Worm (Caenorhabditis elegans) whole organism, L4 larva: ENCODE results near the gene R10E11.5.
A peak's percentile ranks its signal among the peaks of the same experiment; 100 is the strongest.

Source experiments
- F37D6.2 ChIP-seq: sonication (generic microtip); optimal IDR thresholded peaks from 2 replicates; lab custom pipeline; 2016; ENCODE audit warnings: mild to moderate bottlenecking, missing genetic modification characterization, missing compliant biosample characterization
- F44E2.7 ChIP-seq: fragments of 200-800 bp; sonication (Bioruptor generic); IDR thresholded peaks from 2 replicates; pipeline ENCODE4 v2.1.2; 2022; ENCODE audit warnings: missing genetic modification characterization, missing compliant biosample characterization
- R02D3.7 ChIP-seq: fragments of 150-350 bp; sonication (generic microtip); optimal IDR thresholded peaks from 3 replicates; lab custom pipeline; 2014; ENCODE audit warnings: missing biosample characterization, missing genetic modification characterization
- T20F7.1 ChIP-seq: fragments of 200-800 bp; sonication (Bioruptor generic); optimal IDR thresholded peaks from 2 replicates; lab custom pipeline; 2018; ENCODE audit warnings: mild to moderate bottlenecking, missing genetic modification characterization, missing compliant biosample characterization
- T26A8.4 ChIP-seq: fragments of 200-800 bp; sonication (Bioruptor generic); IDR thresholded peaks from 2 replicates; pipeline ENCODE4 v1.3.6; 2022; ENCODE audit warnings: missing genetic modification characterization, missing compliant biosample characterization
- Y105C5A.15 ChIP-seq: fragments of 200-800 bp; sonication (Bioruptor generic); IDR thresholded peaks from 2 replicates; pipeline ENCODE4 v1.3.6; 2022; ENCODE audit warnings: missing genetic modification characterization, missing compliant biosample characterization
- Y48G9A.11 ChIP-seq: fragments of 200-800 bp; sonication (Bioruptor generic); IDR thresholded peaks from 2 replicates; pipeline ENCODE4 v1.3.6; 2022; ENCODE audit warnings: missing genetic modification reagents, missing genetic modification characterization, missing compliant biosample characterization
- Y5F2A.4 ChIP-seq: fragments of 200-800 bp; sonication (Bioruptor generic); optimal IDR thresholded peaks from 2 replicates; lab custom pipeline; 2018; ENCODE audit warnings: mild to moderate bottlenecking, missing genetic modification characterization, missing compliant biosample characterization
- Y75B8A.6 ChIP-seq: fragments of 200-800 bp; sonication (Bioruptor generic); IDR thresholded peaks from 2 replicates; pipeline ENCODE4 v1.3.6; 2022; ENCODE audit warnings: missing genetic modification reagents, missing genetic modification characterization, missing compliant biosample characterization
- aly-2 ChIP-seq: sonication (generic microtip); optimal IDR thresholded peaks from 2 replicates; lab custom pipeline; 2018; ENCODE audit warnings: missing biosample characterization, missing genetic modification characterization
- attf-4 ChIP-seq: sonication (generic microtip); optimal IDR thresholded peaks from 3 replicates; lab custom pipeline; 2017; ENCODE audit warnings: missing biosample characterization, missing genetic modification characterization
- ceh-20 ChIP-seq: fragments of 200-800 bp; sonication (Bioruptor generic); IDR thresholded peaks from 2 replicates; pipeline ENCODE4 v1.3.6; 2022; ENCODE audit warnings: missing genetic modification reagents, missing genetic modification characterization, missing compliant biosample characterization
- ceh-28 ChIP-seq: fragments of 150-350 bp; optimal IDR thresholded peaks from 2 replicates; lab custom pipeline; 2014; ENCODE audit warnings: missing biosample characterization, missing genetic modification reagents, missing genetic modification characterization
- ceh-82 ChIP-seq: sonication (generic microtip); optimal IDR thresholded peaks from 2 replicates; lab custom pipeline; 2017; ENCODE audit warnings: missing biosample characterization, missing genetic modification characterization
- ctbp-1 ChIP-seq: fragments of 200-800 bp; sonication (Bioruptor generic); IDR thresholded peaks from 2 replicates; pipeline ENCODE4 v1.3.6; 2022; ENCODE audit warnings: missing genetic modification reagents, missing genetic modification characterization, missing compliant biosample characterization
- daf-8 ChIP-seq: fragments of 200-800 bp; sonication (Bioruptor generic); IDR thresholded peaks from 2 replicates; pipeline ENCODE4 v1.3.6; 2022; ENCODE audit warnings: missing genetic modification characterization, missing compliant biosample characterization
- dmd-8 ChIP-seq: fragments of 200-800 bp; sonication (Bioruptor generic); IDR thresholded peaks from 2 replicates; pipeline ENCODE4 v1.3.6; 2022; ENCODE audit warnings: missing genetic modification characterization, missing compliant biosample characterization
- fkh-10 ChIP-seq: fragments of 150-350 bp; optimal IDR thresholded peaks from 2 replicates; lab custom pipeline; 2014; ENCODE audit warnings: missing biosample characterization, missing genetic modification reagents, missing genetic modification characterization
- fos-1 ChIP-seq: fragments of 150-350 bp; optimal IDR thresholded peaks from 2 replicates; lab custom pipeline; 2014; ENCODE audit warnings: missing biosample characterization, missing genetic modification characterization
- gei-8 ChIP-seq: fragments of 200-800 bp; sonication (Bioruptor generic); optimal IDR thresholded peaks from 2 replicates; lab custom pipeline; 2018; ENCODE audit warnings: mild to moderate bottlenecking, missing genetic modification characterization, missing compliant biosample characterization
- hlh-11 ChIP-seq: fragments of 200-800 bp; sonication (Bioruptor generic); optimal IDR thresholded peaks from 2 replicates; lab custom pipeline; 2018; ENCODE audit warnings: mild to moderate bottlenecking, missing genetic modification characterization, missing compliant biosample characterization
- hmg-1.1 ChIP-seq: fragments of 200-800 bp; sonication (Bioruptor generic); IDR thresholded peaks from 2 replicates; pipeline ENCODE4 v1.3.6; 2022; ENCODE audit warnings: missing genetic modification reagents, missing genetic modification characterization, missing compliant biosample characterization
- lim-7 ChIP-seq: fragments of 200-800 bp; sonication (Bioruptor generic); IDR thresholded peaks from 2 replicates; pipeline ENCODE4 v1.3.6; 2022; ENCODE audit warnings: missing genetic modification characterization, missing compliant biosample characterization
- lin-1 ChIP-seq: fragments of 200-800 bp; sonication (Bioruptor generic); IDR thresholded peaks from 2 replicates; pipeline ENCODE4 v1.3.6; 2022; ENCODE audit warnings: missing genetic modification reagents, missing genetic modification characterization, missing compliant biosample characterization
- lin-13 ChIP-seq: fragments of 150-350 bp; optimal IDR thresholded peaks from 2 replicates; lab custom pipeline; 2014; ENCODE audit warnings: missing biosample characterization, missing genetic modification reagents, missing genetic modification characterization
- lin-15B ChIP-seq: fragments of 150-350 bp; sonication (generic microtip); optimal IDR thresholded peaks from 3 replicates; lab custom pipeline; 2014; ENCODE audit warnings: missing biosample characterization, missing genetic modification characterization
- lin-29 ChIP-seq: fragments of 200-800 bp; sonication (Bioruptor generic); IDR thresholded peaks from 2 replicates; pipeline ENCODE4 v1.3.6; 2022; ENCODE audit warnings: missing genetic modification reagents, missing genetic modification characterization, missing compliant biosample characterization
- lin-38 ChIP-seq: fragments of 200-800 bp; sonication (Bioruptor generic); IDR thresholded peaks from 2 replicates; pipeline ENCODE4 v1.3.6; 2022; ENCODE audit warnings: missing genetic modification reagents, missing genetic modification characterization, missing compliant biosample characterization
- lin-39 ChIP-seq: fragments of 150-350 bp; optimal IDR thresholded peaks from 2 replicates; lab custom pipeline; 2014; ENCODE audit warnings: missing biosample characterization, missing genetic modification reagents, missing genetic modification characterization
- lir-3 ChIP-seq: sonication (generic microtip); optimal IDR thresholded peaks from 2 replicates; lab custom pipeline; 2016; ENCODE audit warnings: mild to moderate bottlenecking, missing genetic modification characterization, missing compliant biosample characterization
- madf-5 ChIP-seq, 2 experiments: fragments of 200-800 bp; sonication (Bioruptor generic); IDR thresholded peaks; 2 replicates each; pipeline ENCODE4 v1.3.6; 2022; ENCODE audit warnings: missing compliant biosample characterization in 2 of 2, missing genetic modification characterization in 2 of 2
- madf-9 ChIP-seq: fragments of 200-800 bp; sonication (Bioruptor generic); conservative IDR thresholded peaks from 2 replicates; pipeline ENCODE4 v1.3.6; 2022; ENCODE audit warnings: missing genetic modification reagents, missing genetic modification characterization, missing compliant biosample characterization
- mep-1 ChIP-seq: fragments of 150-350 bp; sonication (generic microtip); optimal IDR thresholded peaks from 3 replicates; lab custom pipeline; 2014; ENCODE audit warnings: missing biosample characterization, missing genetic modification characterization
- mes-2 ChIP-seq: sonication (generic microtip); optimal IDR thresholded peaks from 2 replicates; lab custom pipeline; 2016; ENCODE audit warnings: missing genotype, mild to moderate bottlenecking, missing genetic modification characterization, missing compliant biosample characterization; ENCODE audit not compliant: poor library complexity, severe bottlenecking
- mxl-3 ChIP-seq: fragments of 200-800 bp; sonication (Bioruptor generic); optimal IDR thresholded peaks from 2 replicates; lab custom pipeline; 2018; ENCODE audit warnings: mild to moderate bottlenecking, missing genetic modification characterization, missing compliant biosample characterization
- nhr-102 ChIP-seq: sonication (generic microtip); optimal IDR thresholded peaks from 2 replicates; lab custom pipeline; 2016; ENCODE audit warnings: mild to moderate bottlenecking, missing genetic modification characterization, moderate library complexity, missing compliant biosample characterization
- nhr-11 ChIP-seq: fragments of 150-350 bp; optimal IDR thresholded peaks from 2 replicates; lab custom pipeline; 2014; ENCODE audit warnings: missing biosample characterization, missing genetic modification characterization
- nhr-28 ChIP-seq: fragments of 150-350 bp; optimal IDR thresholded peaks from 2 replicates; lab custom pipeline; 2014; ENCODE audit warnings: missing biosample characterization, missing genetic modification characterization
- nhr-42 ChIP-seq: fragments of 200-800 bp; sonication (Bioruptor generic); IDR thresholded peaks from 2 replicates; pipeline ENCODE4 v1.3.6; 2022; ENCODE audit warnings: missing genetic modification characterization, missing compliant biosample characterization
- nhr-48 ChIP-seq: sonication (generic microtip); optimal IDR thresholded peaks from 2 replicates; lab custom pipeline; 2016; ENCODE audit warnings: mild to moderate bottlenecking, missing genetic modification characterization, missing compliant biosample characterization
- nhr-6 ChIP-seq: fragments of 150-350 bp; optimal IDR thresholded peaks from 2 replicates; lab custom pipeline; 2014; ENCODE audit warnings: missing biosample characterization, missing genetic modification characterization
- nhr-76 ChIP-seq: fragments of 150-350 bp; optimal IDR thresholded peaks from 2 replicates; lab custom pipeline; 2014; ENCODE audit warnings: missing biosample characterization, missing genetic modification characterization
- pha-4 ChIP-seq, 2 experiments: fragments of 150-350 bp in 1 of 2; fragments of 200-800 bp in 1 of 2; sonication (Bioruptor generic) in 1 of 2; IDR thresholded peaks in 1 of 2; optimal IDR thresholded peaks in 1 of 2; 2 replicates each; pipeline versions ENCODE4 v1.3.6 to Lab custom; 2014 to 2022; ENCODE audit warnings: missing genetic modification characterization in 2 of 2, missing genetic modification reagents in 2 of 2, missing biosample characterization in 1 of 2, missing compliant biosample characterization in 1 of 2
- rbr-2 ChIP-seq: sonication (generic microtip); optimal IDR thresholded peaks from 2 replicates; lab custom pipeline; 2016; ENCODE audit warnings: missing genotype, missing genetic modification characterization, missing compliant biosample characterization
- spr-3 ChIP-seq: fragments of 200-800 bp; sonication (Bioruptor generic); optimal IDR thresholded peaks from 2 replicates; lab custom pipeline; 2018; ENCODE audit warnings: mild to moderate bottlenecking, missing genetic modification characterization, missing compliant biosample characterization
- unc-62 ChIP-seq, 3 experiments: fragments of 150-350 bp in 1 of 3; sonication (generic microtip); optimal IDR thresholded peaks in 2 of 3; peaks in 1 of 3; 1 replicate in 1 of 3; 2 replicates in 2 of 3; lab custom pipeline; 2014 to 2017; ENCODE audit warnings: missing biosample characterization in 3 of 3, missing genetic modification characterization in 3 of 3, missing genetic modification reagents in 3 of 3, missing genotype in 1 of 3
- vab-7 ChIP-seq: fragments of 200-800 bp; sonication (Bioruptor generic); IDR thresholded peaks from 2 replicates; pipeline ENCODE4 v1.3.6; 2022; ENCODE audit warnings: missing genetic modification reagents, missing genetic modification characterization, missing compliant biosample characterization
- zag-1 ChIP-seq: fragments of 150-350 bp; optimal IDR thresholded peaks from 2 replicates; lab custom pipeline; 2014; ENCODE audit warnings: missing biosample characterization, missing genetic modification characterization
- zfp-3 ChIP-seq: fragments of 200-800 bp; sonication (Bioruptor generic); conservative IDR thresholded peaks from 2 replicates; pipeline ENCODE4 v1.3.6; 2022; ENCODE audit warnings: missing genetic modification reagents, missing genetic modification characterization, missing compliant biosample characterization
- zip-11 ChIP-seq: fragments of 200-800 bp; sonication (Bioruptor generic); IDR thresholded peaks from 2 replicates; pipeline ENCODE4 v1.3.6; 2022; ENCODE audit warnings: missing genetic modification characterization, missing compliant biosample characterization
- zip-2 ChIP-seq: fragments of 150-350 bp; optimal IDR thresholded peaks from 2 replicates; lab custom pipeline; 2014; ENCODE audit warnings: missing biosample characterization, missing genetic modification characterization
- ztf-11 ChIP-seq: fragments of 150-350 bp; optimal IDR thresholded peaks from 2 replicates; lab custom pipeline; 2014; ENCODE audit warnings: missing biosample characterization, missing genetic modification characterization

The R10E11.5 gene

ce11 chrIII:9817087-9817612, 27.7 kb upstream of the R10E11.5 start, which contains the start of gene cnx-1 (continued):
- TF ChIP-seq nhr-48 (tag; lab: Kevin White, UChicago): no peak
- no peak for TF ChIP-seq lin-15B
- TF ChIP-seq T20F7.1 (GFP tag; lab: Kevin White, UChicago): no peak
- TF ChIP-seq lir-3: no peak
- peak; percentile 45 for TF ChIP-seq mxl-3 (GFP tag; lab: Kevin White, UChicago)
- TF ChIP-seq madf-9 (GFP tag; lab: Robert Waterston, UW): no peak
- TF ChIP-seq Y5F2A.4 (GFP tag; lab: Kevin White, UChicago): no peak
- peak; percentile 16 for TF ChIP-seq hlh-11 (tag; lab: Kevin White, UChicago)
- no peak for TF ChIP-seq lin-29 (GFP tag; lab: Robert Waterston, UW)
- no peak for TF ChIP-seq ctbp-1 (GFP tag; lab: Robert Waterston, UW)
- TF ChIP-seq lim-7 (GFP tag; lab: Robert Waterston, UW): no peak
- no peak for TF ChIP-seq unc-62 (GFP tag; optimal IDR thresholded peaks at IDR 0.05 in 1 of 2; lab: Kevin White, UChicago)
- TF ChIP-seq unc-62 (tag; optimal IDR thresholded peaks at IDR 0.05; lab: Kevin White, UChicago): no peak
- TF ChIP-seq mep-1 (tag; lab: Kevin White, UChicago): peak; percentile 43
- TF ChIP-seq zip-11 (GFP tag; lab: Robert Waterston, UW): no peak
- TF ChIP-seq nhr-102 (tag; lab: Kevin White, UChicago): no peak
- no peak for TF ChIP-seq Y75B8A.6 (GFP tag; lab: Robert Waterston, UW)
- TF ChIP-seq Y48G9A.11 (GFP tag; lab: Robert Waterston, UW): no peak
- TF ChIP-seq lin-1 (GFP tag; lab: Robert Waterston, UW): no peak
- no peak for TF ChIP-seq spr-3 (GFP tag; lab: Kevin White, UChicago)
- no peak for TF ChIP-seq Y105C5A.15 (GFP tag; lab: Robert Waterston, UW)
- no peak for TF ChIP-seq R02D3.7 (tag; lab: Kevin White, UChicago)
- TF ChIP-seq zfp-3 (GFP tag; lab: Robert Waterston, UW): no peak
- TF ChIP-seq ztf-11 (tag; lab: Kevin White, UChicago): no peak
- TF ChIP-seq fkh-10 (GFP tag; lab: Kevin White, UChicago): no peak
- TF ChIP-seq fos-1: no peak
- TF ChIP-seq aly-2: no peak
- TF ChIP-seq pha-4 (GFP tag; IDR thresholded peaks at IDR 0.05; lab: Robert Waterston, UW): no peak
- TF ChIP-seq pha-4 (tag; optimal IDR thresholded peaks at IDR 0.05; lab: Kevin White, UChicago): peak; percentile 58
- no peak; the same call in none of the 2 replicates for TF ChIP-seq hmg-1.1 (GFP tag; lab: Robert Waterston, UW)
- TF ChIP-seq attf-4 (tag; lab: Kevin White, UChicago): no peak
- peak; percentile 41 for TF ChIP-seq mes-2 (tag; lab: Kevin White, UChicago)
- TF ChIP-seq T26A8.4 (GFP tag; lab: Robert Waterston, UW): no peak
- TF ChIP-seq zag-1: no peak
- TF ChIP-seq madf-5 (GFP tag; IDR thresholded peaks at IDR 0.05; lab: Robert Waterston, UW): no peak
- no peak for TF ChIP-seq daf-8 (GFP tag; lab: Robert Waterston, UW)
- no peak for TF ChIP-seq gei-8
- no peak for TF ChIP-seq zip-2 (tag; lab: Kevin White, UChicago)
- no peak for TF ChIP-seq nhr-42
- TF ChIP-seq ceh-82 (tag; lab: Kevin White, UChicago): no peak
- TF ChIP-seq nhr-11: peak; percentile 30
- no peak for TF ChIP-seq F37D6.2
- TF ChIP-seq lin-38: no peak
- no peak for TF ChIP-seq lin-39 (tag; lab: Kevin White, UChicago)
- no peak for TF ChIP-seq lin-13 (GFP tag; lab: Kevin White, UChicago)
- no peak for TF ChIP-seq vab-7
- no peak for TF ChIP-seq nhr-76 (tag; lab: Kevin White, UChicago)
- 0 out of 2 replicates have a peak, but pooled peaks have one; percentile 22 for TF ChIP-seq F44E2.7
- no peak for TF ChIP-seq dmd-8
- no peak for TF ChIP-seq nhr-28 (tag; lab: Kevin White, UChicago)
- TF ChIP-seq nhr-6 (tag; lab: Kevin White, UChicago): peak; percentile 63
- peak; percentile 28 for TF ChIP-seq ceh-28
- no peak for TF ChIP-seq ceh-20
- TF ChIP-seq rbr-2 (tag; lab: Kevin White, UChicago): peak; percentile 33
